Fruit fly (Drosophila melanogaster) whole organism, embryonic: ENCODE results near the gene CG31875.
A peak's percentile ranks its signal among the peaks of the same experiment; 100 is the strongest.

ENCODE experiments used
- ATbp ChIP-seq: fragments of 200-800 bp; sonication (Bioruptor generic); optimal IDR thresholded peaks from 2 replicates; lab custom pipeline; 2017; ENCODE audit warnings: missing biosample characterization, mild to moderate bottlenecking, missing genetic modification characterization, missing genetic modification reagents
- Abd-B ChIP-seq: fragments of 200-800 bp; sonication (Bioruptor generic); optimal IDR thresholded peaks from 2 replicates; lab custom pipeline; 2018; ENCODE audit warnings: missing biosample characterization, mild to moderate bottlenecking, missing genetic modification characterization, moderate library complexity
- Antp ChIP-seq: fragments of 200-800 bp; sonication (Bioruptor generic); optimal IDR thresholded peaks from 3 replicates; lab custom pipeline; 2016; ENCODE audit warnings: missing biosample characterization, missing genetic modification characterization
- Asciz ChIP-seq: fragments of 200-800 bp; sonication (Bioruptor generic); optimal IDR thresholded peaks from 2 replicates; lab custom pipeline; 2017; ENCODE audit warnings: missing biosample characterization, mild to moderate bottlenecking, missing genetic modification characterization, missing genetic modification reagents
- Blimp-1 ChIP-seq: fragments of 200-800 bp; sonication (Bioruptor generic); optimal IDR thresholded peaks from 3 replicates; lab custom pipeline; 2018; ENCODE audit warnings: missing biosample characterization, missing genetic modification characterization, mild to moderate bottlenecking, moderate library complexity, missing genetic modification reagents
- CG10431 ChIP-seq: fragments of 200-800 bp; sonication (Bioruptor generic); optimal IDR thresholded peaks from 3 replicates; lab custom pipeline; 2018; ENCODE audit warnings: missing biosample characterization, mild to moderate bottlenecking, missing genetic modification characterization
- CG12104 ChIP-seq: fragments of 200-800 bp; sonication (Bioruptor generic); optimal IDR thresholded peaks from 3 replicates; lab custom pipeline; 2016; ENCODE audit warnings: missing biosample characterization, missing genetic modification characterization
- CG12299 ChIP-seq: fragments of 200-800 bp; sonication (Bioruptor generic); optimal IDR thresholded peaks from 2 replicates; lab custom pipeline; 2018; ENCODE audit warnings: missing biosample characterization, mild to moderate bottlenecking, missing genetic modification characterization
- CG1233 ChIP-seq: fragments of 200-800 bp; sonication (Bioruptor generic); optimal IDR thresholded peaks from 4 replicates; lab custom pipeline; 2018; ENCODE audit warnings: missing biosample characterization, mild to moderate bottlenecking, missing genetic modification characterization
- CG12391 ChIP-seq: fragments of 200-800 bp; sonication (Bioruptor generic); optimal IDR thresholded peaks from 3 replicates; lab custom pipeline; 2018; ENCODE audit warnings: missing biosample characterization, mild to moderate bottlenecking, missing genetic modification characterization, moderate library complexity
- CG13296 ChIP-seq: fragments of 200-800 bp; sonication (Bioruptor generic); optimal IDR thresholded peaks from 3 replicates; lab custom pipeline; 2018; ENCODE audit warnings: missing biosample characterization, mild to moderate bottlenecking, missing genetic modification characterization
- CG14050 ChIP-seq: fragments of 200-800 bp; sonication (Bioruptor generic); IDR thresholded peaks from 3 replicates; pipeline ENCODE4 v1.3.6; 2022; ENCODE audit warnings: missing biosample characterization, missing genetic modification characterization
- CG14441 ChIP-seq: fragments of 200-800 bp; sonication (Bioruptor generic); IDR thresholded peaks from 2 replicates; pipeline ENCODE4 v1.3.6; 2022; ENCODE audit warnings: missing biosample characterization, missing genetic modification characterization
- CG14965 ChIP-seq: fragments of 200-800 bp; sonication (Bioruptor generic); optimal IDR thresholded peaks from 2 replicates; lab custom pipeline; 2016; ENCODE audit warnings: missing biosample characterization, missing genetic modification characterization, borderline replicate concordance
- CG1602 ChIP-seq: fragments of 200-800 bp; sonication (Bioruptor generic); optimal IDR thresholded peaks from 3 replicates; lab custom pipeline; 2016; ENCODE audit warnings: missing biosample characterization, missing genetic modification characterization
- CG17829 ChIP-seq: fragments of 200-800 bp; optimal IDR thresholded peaks from 2 replicates; lab custom pipeline; 2019; ENCODE audit warnings: missing biosample characterization, mild to moderate bottlenecking, missing genetic modification characterization, moderate library complexity
- CG2202 ChIP-seq: fragments of 200-800 bp; sonication (Bioruptor generic); optimal IDR thresholded peaks from 2 replicates; lab custom pipeline; 2018; ENCODE audit warnings: missing biosample characterization, mild to moderate bottlenecking, missing genetic modification characterization
- CG2889 ChIP-seq: fragments of 200-800 bp; sonication (Bioruptor generic); IDR thresholded peaks from 3 replicates; pipeline ENCODE4 v1.3.6; 2022; ENCODE audit warnings: missing biosample characterization, missing genetic modification characterization
- CG31388 ChIP-seq: fragments of 200-800 bp; sonication (Bioruptor generic); optimal IDR thresholded peaks from 2 replicates; lab custom pipeline; 2016; ENCODE audit warnings: missing biosample characterization, missing genetic modification characterization
- CG32772 ChIP-seq: fragments of 200-800 bp; sonication (Bioruptor generic); IDR thresholded peaks from 2 replicates; pipeline ENCODE4 v1.3.6; 2022; ENCODE audit warnings: missing biosample characterization, missing genetic modification characterization
- CG5953 ChIP-seq: fragments of 200-800 bp; sonication (Bioruptor generic); IDR thresholded peaks from 2 replicates; pipeline ENCODE4 v1.3.6; 2022; ENCODE audit warnings: missing biosample characterization, missing genetic modification characterization
- CG7987 ChIP-seq: fragments of 200-800 bp; sonication (Bioruptor generic); optimal IDR thresholded peaks from 2 replicates; lab custom pipeline; 2018; ENCODE audit warnings: missing biosample characterization, mild to moderate bottlenecking, missing genetic modification characterization, moderate library complexity
- CG8765 ChIP-seq: fragments of 200-800 bp; sonication (Bioruptor generic); IDR thresholded peaks from 2 replicates; pipeline ENCODE4 v1.3.6; 2022; ENCODE audit warnings: missing biosample characterization, missing genetic modification characterization
- Dll ChIP-seq: fragments of 200-800 bp; sonication (Bioruptor generic); IDR thresholded peaks from 4 replicates; pipeline ENCODE4 v1.3.6; 2022; ENCODE audit warnings: missing biosample characterization, missing genetic modification characterization; ENCODE audit not compliant: partially characterized antibody
- ERR ChIP-seq: fragments of 200-800 bp; sonication (Bioruptor generic); optimal IDR thresholded peaks from 2 replicates; lab custom pipeline; 2016; ENCODE audit warnings: missing biosample characterization, missing genetic modification characterization
- Ets97D ChIP-seq: fragments of 200-800 bp; sonication (Bioruptor generic); optimal IDR thresholded peaks from 3 replicates; lab custom pipeline; 2016; ENCODE audit warnings: missing biosample characterization, missing genetic modification characterization
- HLH54F ChIP-seq: fragments of 200-800 bp; sonication (Bioruptor generic); optimal IDR thresholded peaks from 3 replicates; lab custom pipeline; 2016; ENCODE audit warnings: missing biosample characterization, missing genetic modification characterization
- Mad ChIP-seq: fragments of 200-800 bp; sonication (Bioruptor generic); optimal IDR thresholded peaks from 2 replicates; lab custom pipeline; 2016; ENCODE audit warnings: missing biosample characterization, missing genetic modification characterization
- Mrtf ChIP-seq: fragments of 200-800 bp; sonication (Bioruptor generic); IDR thresholded peaks from 3 replicates; pipeline ENCODE4 v1.3.6; 2022; ENCODE audit warnings: missing biosample characterization, missing genetic modification characterization
- Side ChIP-seq: fragments of 200-800 bp; sonication (Bioruptor generic); optimal IDR thresholded peaks from 2 replicates; lab custom pipeline; 2016; ENCODE audit warnings: missing biosample characterization, missing genetic modification characterization
- Sox102F ChIP-seq: fragments of 200-800 bp; sonication (Bioruptor generic); optimal IDR thresholded peaks from 2 replicates; lab custom pipeline; 2018; ENCODE audit warnings: missing biosample characterization, mild to moderate bottlenecking, missing genetic modification characterization, moderate library complexity
- Sry-δ ChIP-seq: fragments of 200-800 bp; sonication (Bioruptor generic); optimal IDR thresholded peaks from 2 replicates; lab custom pipeline; 2016; ENCODE audit warnings: missing biosample characterization, missing genetic modification characterization
- TFAM ChIP-seq: fragments of 200-800 bp; sonication (Bioruptor generic); optimal IDR thresholded peaks from 2 replicates; lab custom pipeline; 2017; ENCODE audit warnings: missing biosample characterization, missing genetic modification characterization, inconsistent platforms
- Taf1 ChIP-seq: fragments of 200-800 bp; sonication (Bioruptor generic); IDR thresholded peaks from 2 replicates; pipeline ENCODE4 v1.3.6; 2022; ENCODE audit warnings: missing biosample characterization, missing genetic modification characterization
- bcd ChIP-seq: fragments of 200-800 bp; sonication (Bioruptor generic); optimal IDR thresholded peaks from 2 replicates; lab custom pipeline; 2017; ENCODE audit warnings: missing biosample characterization, mild to moderate bottlenecking, missing genetic modification characterization
- chm ChIP-seq: fragments of 200-800 bp; sonication (Bioruptor generic); IDR thresholded peaks from 2 replicates; pipeline ENCODE4 v1.3.6; 2022; ENCODE audit warnings: missing biosample characterization, missing genetic modification characterization
- crc ChIP-seq: fragments of 200-800 bp; sonication (Bioruptor generic); optimal IDR thresholded peaks from 2 replicates; lab custom pipeline; 2016; ENCODE audit warnings: missing biosample characterization, missing genetic modification characterization
- ftz-f1 ChIP-seq: fragments of 200-800 bp; sonication (Bioruptor generic); optimal IDR thresholded peaks from 2 replicates; lab custom pipeline; 2016; ENCODE audit warnings: missing biosample characterization, missing genetic modification characterization
- gcm2 ChIP-seq: fragments of 200-800 bp; sonication (Bioruptor generic); optimal IDR thresholded peaks from 2 replicates; lab custom pipeline; 2016; ENCODE audit warnings: missing biosample characterization, missing genetic modification characterization
- jigr1 ChIP-seq: fragments of 200-800 bp; sonication (Bioruptor generic); IDR thresholded peaks from 3 replicates; pipeline ENCODE4 v1.3.6; 2022; ENCODE audit warnings: missing biosample characterization, missing genetic modification characterization
- kay ChIP-seq: fragments of 200-800 bp; sonication (Bioruptor generic); optimal IDR thresholded peaks from 2 replicates; lab custom pipeline; 2016; ENCODE audit warnings: missing biosample characterization, missing genetic modification characterization
- klu ChIP-seq: fragments of 200-800 bp; sonication (Bioruptor generic); IDR thresholded peaks from 2 replicates; pipeline ENCODE4 v1.3.6; 2022; ENCODE audit warnings: missing biosample characterization, missing genetic modification characterization
- lbe ChIP-seq: fragments of 200-800 bp; sonication (Bioruptor generic); optimal IDR thresholded peaks from 2 replicates; lab custom pipeline; 2016; ENCODE audit warnings: missing biosample characterization, mild to moderate bottlenecking, missing genetic modification characterization
- lmd ChIP-seq: fragments of 200-800 bp; sonication (Bioruptor generic); IDR thresholded peaks from 2 replicates; pipeline ENCODE4 v1.3.6; 2022; ENCODE audit warnings: missing biosample characterization, missing genetic modification characterization
- lola ChIP-seq, 3 experiments: fragments of >200 bp in 2 of 3; fragments of 200-800 bp in 1 of 3; sonication (Bioruptor generic) in 1 of 3; optimal IDR thresholded peaks; 2 replicates each; lab custom pipeline; 2017 to 2019; ENCODE audit warnings: missing biosample characterization in 3 of 3, missing genetic modification characterization in 3 of 3, mild to moderate bottlenecking in 1 of 3, moderate library complexity in 1 of 3
- nerfin-1 ChIP-seq: fragments of 200-800 bp; sonication (Bioruptor generic); optimal IDR thresholded peaks from 3 replicates; lab custom pipeline; 2019; ENCODE audit warnings: missing biosample characterization, mild to moderate bottlenecking, missing genetic modification characterization, moderate library complexity
- phol ChIP-seq: fragments of 200-800 bp; sonication (Bioruptor generic); optimal IDR thresholded peaks from 3 replicates; lab custom pipeline; 2018; ENCODE audit warnings: missing biosample characterization, mild to moderate bottlenecking, missing genetic modification characterization, moderate library complexity
- sob ChIP-seq: fragments of 200-800 bp; sonication (Bioruptor generic); IDR thresholded peaks from 2 replicates; pipeline ENCODE4 v1.3.6; 2022; ENCODE audit warnings: missing biosample characterization, missing genetic modification characterization
- sug ChIP-seq: fragments of 200-800 bp; optimal IDR thresholded peaks from 2 replicates; lab custom pipeline; 2019; ENCODE audit warnings: missing biosample characterization, mild to moderate bottlenecking, missing genetic modification characterization, moderate library complexity
- trem ChIP-seq: fragments of 200-800 bp; optimal IDR thresholded peaks from 3 replicates; lab custom pipeline; 2019; ENCODE audit warnings: missing biosample characterization, mild to moderate bottlenecking, missing genetic modification characterization, moderate library complexity
- tup ChIP-seq: fragments of 200-800 bp; sonication (Bioruptor generic); optimal IDR thresholded peaks from 2 replicates; lab custom pipeline; 2016; ENCODE audit warnings: missing biosample characterization, mild to moderate bottlenecking, missing genetic modification characterization, moderate library complexity

The CG31875 gene

dm6 chr2L:9954119-9954518, 48.4 kb downstream of the CG31875 start, which contains the start of the genes CG13126 and CG4709 (continued):
- TF ChIP-seq Asciz (GFP tag; lab: Kevin White, UChicago) = peak; percentile 90
- TF ChIP-seq crc (GFP tag; lab: Kevin White, UChicago) = no peak
- peak; percentile 91 for TF ChIP-seq CG13296
- TF ChIP-seq CG1233 (GFP tag; lab: Kevin White, UChicago) = peak; percentile 90
- TF ChIP-seq HLH54F (GFP tag; lab: Kevin White, UChicago) = peak; percentile 6
- peak; percentile 77 for TF ChIP-seq CG10431 (GFP tag; lab: Kevin White, UChicago)
- peak; percentile 43 for TF ChIP-seq TFAM
- peak in 1 of 3 experiments; percentile 90 for TF ChIP-seq lola (GFP tag; optimal IDR thresholded peaks at IDR 0.05; lab: Kevin White, UChicago)
- peak; percentile 82 for TF ChIP-seq kay (GFP tag; lab: Kevin White, UChicago)
- TF ChIP-seq bcd (GFP tag; lab: Kevin White, UChicago) = peak; percentile 93
- TF ChIP-seq lbe (GFP tag; lab: Kevin White, UChicago) = peak; percentile 89
- TF ChIP-seq Dll (GFP tag; lab: Robert Waterston, UW) = no peak
- TF ChIP-seq CG2202 (tag; lab: Kevin White, UChicago) = peak; percentile 85
- no peak for TF ChIP-seq gcm2 (GFP tag; lab: Kevin White, UChicago)
- peak; percentile 28 for TF ChIP-seq Side (GFP tag; lab: Kevin White, UChicago)
- peak; percentile 91 for TF ChIP-seq CG12104 (GFP tag; lab: Kevin White, UChicago)
- peak; percentile 13 for TF ChIP-seq Antp
- TF ChIP-seq ATbp (GFP tag; lab: Kevin White, UChicago) = peak; percentile 82
- TF ChIP-seq chm (GFP tag; lab: Robert Waterston, UW) = peak; percentile 33; the same call in 1 of the 2 replicates
- peak; percentile 61 for TF ChIP-seq Ets97D (GFP tag; lab: Kevin White, UChicago)
- TF ChIP-seq CG7987 (GFP tag; lab: Kevin White, UChicago) = peak; percentile 60
- TF ChIP-seq ftz-f1 (GFP tag; lab: Kevin White, UChicago) = no peak
- peak; percentile 83 for TF ChIP-seq Mrtf
- peak; percentile 83 for TF ChIP-seq Abd-B (GFP tag; lab: Kevin White, UChicago)
- TF ChIP-seq Sox102F (GFP tag; lab: Kevin White, UChicago) = peak; percentile 91
- peak; percentile 45 for TF ChIP-seq Mad (GFP tag; lab: Kevin White, UChicago)
- TF ChIP-seq CG14965 (GFP tag; lab: Kevin White, UChicago) = no peak
- TF ChIP-seq nerfin-1 (tag; lab: Kevin White, UChicago) = peak; percentile 92
- TF ChIP-seq ERR = no peak
- TF ChIP-seq CG1602 = peak; percentile 89
- peak; percentile 89 for TF ChIP-seq CG32772
- TF ChIP-seq Sry-δ = peak; percentile 24
- TF ChIP-seq CG31388 (GFP tag; lab: Kevin White, UChicago) = peak; percentile 84
- peak; percentile 53 for TF ChIP-seq CG5953
- peak; percentile 35; the same call in 1 of the 3 replicates for TF ChIP-seq jigr1
- TF ChIP-seq sug (tag; lab: Kevin White, UChicago) = peak; percentile 83
- peak; percentile 76; the same call in 1 of the 2 replicates for TF ChIP-seq klu (GFP tag; lab: Robert Waterston, UW)
- peak; percentile 76 for TF ChIP-seq CG14050 (GFP tag; lab: Robert Waterston, UW)
- peak; percentile 96 for TF ChIP-seq trem (tag; lab: Kevin White, UChicago)
- TF ChIP-seq tup (GFP tag; lab: Kevin White, UChicago) = peak; percentile 56
- TF ChIP-seq CG12391 = peak; percentile 96
- TF ChIP-seq CG8765 = peak; percentile 74
- TF ChIP-seq phol (tag; lab: Kevin White, UChicago) = peak; percentile 96
- TF ChIP-seq lmd (GFP tag; lab: Robert Waterston, UW) = peak; percentile 89
- peak; percentile 82 for TF ChIP-seq CG12299 (tag; lab: Kevin White, UChicago)
- peak; percentile 97 for TF ChIP-seq CG17829 (tag; lab: Kevin White, UChicago)
- TF ChIP-seq CG2889 (GFP tag; lab: Robert Waterston, UW) = peak; percentile 74; the same call in 2 of the 3 replicates
- TF ChIP-seq Blimp-1 = peak; percentile 94
- TF ChIP-seq Taf1 (GFP tag; lab: Robert Waterston, UW) = peak; percentile 53
- peak; percentile 86 for TF ChIP-seq CG14441
- peak; percentile 91 for TF ChIP-seq sob
